Worm (Caenorhabditis elegans) whole organism, late embryonic: ENCODE measurements around the gene fbxa-202.

ENCODE experiments used
- ceh-18 ChIP-seq: sonication (generic microtip); optimal IDR thresholded peaks from 2 replicates; lab custom pipeline; 2016; ENCODE audit warnings: missing genetic modification characterization, missing compliant biosample characterization
- che-1 ChIP-seq: sonication (generic microtip); optimal IDR thresholded peaks from 2 replicates; lab custom pipeline; 2016; ENCODE audit warnings: mild to moderate bottlenecking, missing genetic modification characterization, missing compliant biosample characterization
- fax-1 ChIP-seq: sonication (generic microtip); optimal IDR thresholded peaks from 2 replicates; lab custom pipeline; 2016; ENCODE audit warnings: missing genotype, missing genetic modification characterization, missing compliant biosample characterization
- fkh-10 ChIP-seq: fragments of 150-350 bp; optimal IDR thresholded peaks from 2 replicates; lab custom pipeline; 2014; ENCODE audit warnings: missing biosample characterization, missing genetic modification reagents, missing genetic modification characterization
- nfya-1 ChIP-seq: sonication (generic microtip); optimal IDR thresholded peaks from 2 replicates; lab custom pipeline; 2017; ENCODE audit warnings: missing genetic modification characterization, mild to moderate bottlenecking, missing compliant biosample characterization, antibody characterized with exemption, moderate library complexity
- nhr-11 ChIP-seq: fragments of 150-350 bp; optimal IDR thresholded peaks from 2 replicates; lab custom pipeline; 2014; ENCODE audit warnings: missing biosample characterization, missing genetic modification characterization
- odd-2 ChIP-seq: sonication (generic microtip); optimal IDR thresholded peaks from 2 replicates; lab custom pipeline; 2017; ENCODE audit warnings: antibody characterized with exemption, mild to moderate bottlenecking, missing genetic modification characterization, missing compliant biosample characterization
- pha-4 ChIP-seq: fragments of 150-350 bp; optimal IDR thresholded peaks from 2 replicates; lab custom pipeline; 2018; ENCODE audit warnings: missing biosample characterization, missing genetic modification reagents, missing genetic modification characterization
- tbx-2 ChIP-seq: sonication (generic microtip); optimal IDR thresholded peaks from 2 replicates; lab custom pipeline; 2016; ENCODE audit warnings: missing genetic modification characterization, missing compliant biosample characterization
- unc-42 ChIP-seq: sonication (generic microtip); optimal IDR thresholded peaks from 2 replicates; lab custom pipeline; 2016; ENCODE audit warnings: missing genotype, missing genetic modification characterization, missing compliant biosample characterization
- unc-86 ChIP-seq: sonication (generic microtip); optimal IDR thresholded peaks from 2 replicates; lab custom pipeline; 2016; ENCODE audit warnings: missing genetic modification characterization, missing compliant biosample characterization

DNA sequence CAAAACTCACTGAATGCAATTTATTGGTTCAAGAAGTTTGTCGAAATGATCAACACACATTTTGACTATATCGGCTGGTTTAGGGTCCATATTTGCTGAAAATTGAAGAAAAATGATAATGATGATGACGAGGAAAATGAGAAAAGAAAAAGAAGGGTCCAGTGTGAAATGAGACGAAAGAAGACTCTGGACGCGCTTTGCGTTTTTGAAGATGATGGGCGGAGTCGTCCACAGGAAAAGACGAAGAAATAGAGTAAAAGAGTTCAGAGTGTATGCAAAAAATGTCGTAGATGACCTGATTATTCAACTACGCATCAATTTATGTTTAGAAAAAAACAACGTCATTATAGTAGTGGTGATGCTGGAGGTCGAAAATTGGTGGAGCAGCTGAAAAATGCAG lies 47.8 kb downstream of the fbxa-202 start, which contains the start of gene F13H6.5:
- TF ChIP-seq fkh-10 (GFP tag; lab: Kevin White, UChicago): no peak
- no peak for TF ChIP-seq pha-4 (tag; lab: Kevin White, UChicago)
- no peak for TF ChIP-seq tbx-2
- no peak for TF ChIP-seq nhr-11
- no peak for TF ChIP-seq ceh-18 (tag; lab: Kevin White, UChicago)
- no peak for TF ChIP-seq che-1 (tag; lab: Kevin White, UChicago)
- no peak for TF ChIP-seq nfya-1 (tag; lab: Kevin White, UChicago)
- no peak for TF ChIP-seq unc-86 (tag; lab: Kevin White, UChicago)
- TF ChIP-seq odd-2 (tag; lab: Kevin White, UChicago): no peak
- TF ChIP-seq unc-42 (tag; lab: Kevin White, UChicago): no peak
- TF ChIP-seq fax-1 (tag; lab: Kevin White, UChicago): no peak
